Worm (Caenorhabditis elegans): ENCODE data around the gene C02F4.5.

The C02F4.5 gene

DNA sequence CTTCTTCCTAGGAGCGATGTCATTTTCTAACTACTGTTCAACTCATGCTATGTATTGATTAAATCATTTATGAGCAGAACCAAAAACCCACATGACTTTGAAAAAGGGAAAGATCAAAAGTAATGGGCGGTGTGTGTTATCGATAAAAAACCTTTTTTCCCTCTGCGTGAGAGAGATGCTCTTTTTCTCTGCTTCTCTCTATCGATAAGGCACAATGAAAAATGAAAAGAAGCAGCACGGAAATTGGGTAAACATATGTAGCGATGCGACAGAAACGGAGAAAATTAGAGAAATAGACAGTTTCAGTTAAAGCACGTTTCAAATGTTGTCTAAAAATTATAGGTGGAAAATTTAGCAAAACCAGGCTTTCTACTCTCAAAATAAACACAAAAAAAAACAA is 21.6 kb downstream of the C02F4.5 start:
- TF ChIP-seq F57C9.4 (tag; optimal IDR thresholded peaks at IDR 0.05) (no peak), ztf-22 (GFP tag; optimal IDR thresholded peaks at IDR 0.05) (peak; percentile 34), F49E8.2 (tag; optimal IDR thresholded peaks at IDR 0.05; ENCODE audit: insufficient read depth) (no peak), nfya-2 (GFP tag; IDR thresholded peaks at IDR 0.05) (no peak), mcd-1 (GFP tag; IDR thresholded peaks at IDR 0.05) (no peak), ztf-6 (GFP tag; IDR thresholded peaks at IDR 0.05) (no peak), Y79H2A.3 (GFP tag; conservative IDR thresholded peaks at IDR 0.05) (no peak), lin-40 (tag; optimal IDR thresholded peaks at IDR 0.05) (peak; percentile 10), lin-54 (GFP tag; optimal IDR thresholded peaks at IDR 0.05) (peak; percentile 4), madf-10 (tag; optimal IDR thresholded peaks at IDR 0.05) (peak; percentile 17), nhr-90 (tag; optimal IDR thresholded peaks at IDR 0.05) (no peak), ama-1 (optimal IDR thresholded peaks at IDR 0.05) (peak; percentile 33), ama-1 (GFP tag; optimal IDR thresholded peaks at IDR 0.05) (no peak), cebp-1 (GFP tag; IDR thresholded peaks at IDR 0.05) (no peak), cebp-1 (tag; optimal IDR thresholded peaks at IDR 0.05) (peak; percentile 56), B0261.1 (tag; optimal IDR thresholded peaks at IDR 0.05) (no peak), hmg-1.2 (GFP tag; IDR thresholded peaks at IDR 0.05) (peak; percentile 43; the same call in 1 of the 2 replicates), F37B4.10 (GFP tag; IDR thresholded peaks at IDR 0.05) (no peak), tbp1 (GFP tag; optimal IDR thresholded peaks at IDR 0.05) (peak; percentile 39), hmg-20 (GFP tag; IDR thresholded peaks at IDR 0.05) (no peak), somi-1 (GFP tag; optimal IDR thresholded peaks at IDR 0.05) (no peak), snpc-3.4 (tag; optimal IDR thresholded peaks at IDR 0.05) (no peak), hlh-12 (tag; optimal IDR thresholded peaks at IDR 0.05) (no peak), nhr-80 (tag; optimal IDR thresholded peaks at IDR 0.05) (peak; percentile 95), attf-5 (GFP tag; optimal IDR thresholded peaks at IDR 0.05) (peak; percentile 65), madf-8 (GFP tag; conservative IDR thresholded peaks at IDR 0.05) (no peak), repo-1 (tag; optimal IDR thresholded peaks at IDR 0.05) (no peak), snpc-1.1 (tag; optimal IDR thresholded peaks at IDR 0.05; ENCODE audit: insufficient read depth) (no peak), F52B5.7 (tag; optimal IDR thresholded peaks at IDR 0.05) (no peak), tbx-9 (tag; optimal IDR thresholded peaks at IDR 0.05; ENCODE audit: borderline replicate concordance) (no peak), ceh-27 (GFP tag; optimal IDR thresholded peaks at IDR 0.05) (no peak), ekl-4 (GFP tag; IDR thresholded peaks at IDR 0.05) (no peak), D2030.7 (GFP tag; IDR thresholded peaks at IDR 0.05) (no peak), F39B2.1 (GFP tag; IDR thresholded peaks at IDR 0.05) (no peak), C17E4.6 (GFP tag; IDR thresholded peaks at IDR 0.05) (no peak), K12H6.12 (tag; optimal IDR thresholded peaks at IDR 0.05) (peak; percentile 32), gei-17 (GFP tag; optimal IDR thresholded peaks at IDR 0.05) (no peak), atf-7 (tag; optimal IDR thresholded peaks at IDR 0.05) (peak; percentile 15), madf-6 (GFP tag; IDR thresholded peaks at IDR 0.05) (no peak), pha-4 (tag; optimal IDR thresholded peaks at IDR 0.05) (peak; percentile 63), ztf-25 (GFP tag; IDR thresholded peaks at IDR 0.05) (no peak), dpl-1 (GFP tag; optimal IDR thresholded peaks at IDR 0.05) (no peak), let-607 (tag; optimal IDR thresholded peaks at IDR 0.05) (peak in 1 of 2 experiments; percentile 3), egl-44 (GFP tag; IDR thresholded peaks at IDR 0.05) (no peak), tlf-1 (GFP tag; optimal IDR thresholded peaks at IDR 0.05) (no peak)
